Fruit fly (Drosophila melanogaster) whole organism, prepupa: Measurements from ENCODE around the gene cass.

ENCODE experiments used
- Blimp-1 ChIP-seq: fragments of 200-800 bp; sonication (Bioruptor generic); optimal IDR thresholded peaks from 3 replicates; lab custom pipeline; 2017; ENCODE audit warnings: missing biosample characterization, missing genetic modification characterization, mild to moderate bottlenecking, moderate library complexity, missing genetic modification reagents
- CG10631 ChIP-seq: fragments of 200-800 bp; sonication (Bioruptor generic); optimal IDR thresholded peaks from 2 replicates; lab custom pipeline; 2016; ENCODE audit warnings: missing biosample characterization, missing genetic modification characterization
- CG11294 ChIP-seq: fragments of 200-800 bp; sonication (Bioruptor generic); IDR thresholded peaks from 2 replicates; pipeline ENCODE4 v1.3.6; 2022; ENCODE audit warnings: missing biosample characterization, missing genetic modification characterization
- CG1621 ChIP-seq: fragments of 200-800 bp; sonication (Bioruptor generic); optimal IDR thresholded peaks from 3 replicates; lab custom pipeline; 2018; ENCODE audit warnings: missing biosample characterization, mild to moderate bottlenecking, missing genetic modification characterization
- CG16779 ChIP-seq: fragments of 200-800 bp; sonication (Bioruptor generic); optimal IDR thresholded peaks from 3 replicates; lab custom pipeline; 2017; ENCODE audit warnings: missing biosample characterization, mild to moderate bottlenecking, missing genetic modification characterization
- CG31627 ChIP-seq: fragments of 200-800 bp; sonication (Bioruptor generic); optimal IDR thresholded peaks from 3 replicates; lab custom pipeline; 2016; ENCODE audit warnings: missing biosample characterization, missing genetic modification characterization
- CG32006 ChIP-seq: fragments of 200-800 bp; sonication (Bioruptor generic); optimal IDR thresholded peaks from 3 replicates; lab custom pipeline; 2017; ENCODE audit warnings: missing biosample characterization, mild to moderate bottlenecking, missing genetic modification characterization
- CG34406 ChIP-seq: fragments of 200-800 bp; sonication (Bioruptor generic); optimal IDR thresholded peaks from 3 replicates; lab custom pipeline; 2016; ENCODE audit warnings: missing biosample characterization, missing genetic modification characterization
- CG6163 ChIP-seq: fragments of 200-800 bp; sonication (Bioruptor generic); IDR thresholded peaks from 3 replicates; pipeline ENCODE4 v1.3.6; 2022; ENCODE audit warnings: missing biosample characterization, missing genetic modification characterization
- CG6276 ChIP-seq: fragments of 200-800 bp; sonication (Bioruptor generic); optimal IDR thresholded peaks from 2 replicates; lab custom pipeline; 2017; ENCODE audit warnings: missing biosample characterization, mild to moderate bottlenecking, missing genetic modification characterization
- CG6854 ChIP-seq: fragments of 200-800 bp; sonication (Bioruptor generic); optimal IDR thresholded peaks from 2 replicates; lab custom pipeline; 2017; ENCODE audit warnings: missing biosample characterization, mild to moderate bottlenecking, missing genetic modification characterization
- CG8119 ChIP-seq: fragments of 200-800 bp; sonication (Bioruptor generic); IDR thresholded peaks from 3 replicates; pipeline ENCODE4 v1.3.6; 2022; ENCODE audit warnings: missing biosample characterization, missing genetic modification characterization
- CG8632 ChIP-seq: fragments of 200-800 bp; sonication (Bioruptor generic); optimal IDR thresholded peaks from 3 replicates; lab custom pipeline; 2016; ENCODE audit warnings: missing biosample characterization, missing genetic modification characterization
- Eip75B ChIP-seq: fragments of 200-800 bp; sonication (Bioruptor generic); optimal IDR thresholded peaks from 3 replicates; lab custom pipeline; 2016; ENCODE audit warnings: missing biosample characterization, missing genetic modification characterization
- Eip78C ChIP-seq: fragments of 200-800 bp; sonication (Bioruptor generic); peaks from one replicate; lab custom pipeline; 2016; ENCODE audit warnings: missing biosample characterization, missing genetic modification characterization
- Eip93F ChIP-seq: fragments of 200-800 bp; sonication (Bioruptor generic); optimal IDR thresholded peaks from 2 replicates; lab custom pipeline; 2016; ENCODE audit warnings: missing biosample characterization, mild to moderate bottlenecking, missing genetic modification characterization
- Ets96B ChIP-seq: fragments of 200-800 bp; optimal IDR thresholded peaks from 2 replicates; lab custom pipeline; 2019; ENCODE audit warnings: missing biosample characterization, mild to moderate bottlenecking, missing genetic modification characterization, moderate library complexity
- Gug ChIP-seq: fragments of 200-800 bp; sonication (Bioruptor generic); IDR thresholded peaks from 2 replicates; pipeline ENCODE4 v1.3.6; 2022; ENCODE audit warnings: missing biosample characterization, missing genetic modification characterization
- Hr38 ChIP-seq: sonication (Bioruptor generic); optimal IDR thresholded peaks from 2 replicates; lab custom pipeline; 2016; ENCODE audit warnings: missing biosample characterization, missing genetic modification characterization
- Hr4 ChIP-seq: fragments of 200-800 bp; sonication (Bioruptor generic); optimal IDR thresholded peaks from 3 replicates; lab custom pipeline; 2016; ENCODE audit warnings: missing biosample characterization, missing genetic modification characterization
- Met ChIP-seq: fragments of 200-800 bp; sonication (Bioruptor generic); optimal IDR thresholded peaks from 3 replicates; lab custom pipeline; 2016; ENCODE audit warnings: missing biosample characterization, missing genetic modification characterization
- Smox ChIP-seq: fragments of 200-800 bp; sonication (Bioruptor generic); optimal IDR thresholded peaks from 3 replicates; lab custom pipeline; 2016; ENCODE audit warnings: missing biosample characterization, missing genetic modification characterization
- Sox102F ChIP-seq: fragments of 200-800 bp; sonication (Bioruptor generic); optimal IDR thresholded peaks from 2 replicates; lab custom pipeline; 2016; ENCODE audit warnings: missing biosample characterization, mild to moderate bottlenecking, missing genetic modification characterization
- Sox14 ChIP-seq: fragments of 200-800 bp; sonication (Bioruptor generic); optimal IDR thresholded peaks from 3 replicates; lab custom pipeline; 2016; ENCODE audit warnings: missing biosample characterization, missing genetic modification characterization
- achi ChIP-seq: fragments of 200-800 bp; sonication (Bioruptor generic); optimal IDR thresholded peaks from 3 replicates; lab custom pipeline; 2016; ENCODE audit warnings: missing biosample characterization, missing genetic modification characterization
- cyc ChIP-seq: fragments of 200-800 bp; sonication (Bioruptor generic); optimal IDR thresholded peaks from 3 replicates; lab custom pipeline; 2016; ENCODE audit warnings: missing biosample characterization, missing genetic modification characterization
- dac ChIP-seq: fragments of 200-800 bp; sonication (Bioruptor generic); optimal IDR thresholded peaks from 2 replicates; lab custom pipeline; 2017; ENCODE audit warnings: missing biosample characterization, mild to moderate bottlenecking, missing genetic modification characterization
- dsx ChIP-seq: fragments of 200-800 bp; optimal IDR thresholded peaks from 3 replicates; lab custom pipeline; 2019; ENCODE audit warnings: missing biosample characterization, mild to moderate bottlenecking, missing genetic modification characterization, moderate library complexity; ENCODE audit not compliant: poor library complexity, severe bottlenecking
- esn ChIP-seq: fragments of 200-800 bp; sonication (Bioruptor generic); optimal IDR thresholded peaks from 2 replicates; lab custom pipeline; 2016; ENCODE audit warnings: missing biosample characterization, mild to moderate bottlenecking, missing genetic modification characterization, moderate library complexity
- fd85E ChIP-seq: fragments of 200-800 bp; sonication (Bioruptor generic); optimal IDR thresholded peaks from 3 replicates; lab custom pipeline; 2016; ENCODE audit warnings: missing biosample characterization, missing genetic modification characterization
- fkh ChIP-seq: fragments of 200-800 bp; sonication (Bioruptor generic); optimal IDR thresholded peaks from 3 replicates; lab custom pipeline; 2017; ENCODE audit warnings: missing biosample characterization, mild to moderate bottlenecking, missing genetic modification characterization, moderate library complexity
- pdm3 ChIP-seq: fragments of 200-800 bp; sonication (Bioruptor generic); optimal IDR thresholded peaks from 3 replicates; lab custom pipeline; 2016; ENCODE audit warnings: missing biosample characterization, missing genetic modification characterization
- salr ChIP-seq, 2 experiments: fragments of 200-800 bp; sonication (Bioruptor generic); optimal IDR thresholded peaks; 3 replicates each; lab custom pipeline; 2016 to 2018; ENCODE audit warnings: missing biosample characterization in 2 of 2, missing genetic modification characterization in 2 of 2, mild to moderate bottlenecking in 1 of 2
- svp ChIP-seq: fragments of 200-800 bp; sonication (Bioruptor generic); peaks from one replicate; lab custom pipeline; 2016; ENCODE audit warnings: missing biosample characterization, missing genetic modification characterization
- vri ChIP-seq: fragments of 200-800 bp; sonication (Bioruptor generic); optimal IDR thresholded peaks from 3 replicates; lab custom pipeline; 2016; ENCODE audit warnings: missing biosample characterization, mild to moderate bottlenecking, missing genetic modification characterization

cass gene

DNA sequence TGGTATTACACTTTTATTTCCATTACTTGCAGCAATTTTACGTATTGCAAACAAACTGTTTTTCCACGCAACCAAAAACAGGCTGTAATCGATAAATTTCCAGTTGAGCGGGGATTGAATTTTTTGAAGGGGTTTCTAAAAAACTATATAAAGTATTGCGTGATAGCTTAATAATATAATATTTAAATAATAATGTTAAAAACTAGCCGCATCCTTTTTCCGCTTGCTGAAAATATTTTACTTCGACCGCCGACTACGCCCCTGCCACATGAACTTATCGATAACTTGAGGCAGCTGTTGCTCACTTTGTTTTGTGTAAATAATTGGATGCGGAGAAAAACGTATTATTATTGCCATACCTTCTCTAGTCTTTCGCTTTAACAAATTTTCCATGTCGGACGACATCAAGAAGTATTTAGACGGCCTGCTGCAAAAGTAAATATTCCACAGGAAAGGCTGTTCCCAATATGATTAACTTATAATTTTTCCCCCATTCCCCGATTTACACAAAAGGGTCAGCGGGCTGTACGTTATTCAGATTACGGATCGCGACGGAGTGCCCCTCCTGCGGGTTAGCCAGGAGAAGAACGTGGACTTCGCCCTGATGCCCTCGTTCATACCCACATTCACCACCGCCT, 3.4 kb upstream of the cass start, which contains the start of the genes fws and Lamtor3 (continued):
- TF ChIP-seq achi (peak; percentile 99), CG6854 (GFP tag; lab: Kevin White, UChicago) (peak; percentile 96), salr (GFP tag; optimal IDR thresholded peaks at IDR 0.05; lab: Kevin White, UChicago) (peak; percentile 94 to 98), CG34406 (GFP tag; lab: Kevin White, UChicago) (peak; percentile 99), dac (GFP tag; lab: Kevin White, UChicago) (peak; percentile 99), CG11294 (GFP tag; lab: Robert Waterston, UW) (peak; percentile 99), CG10631 (GFP tag; lab: Kevin White, UChicago) (peak; percentile 100), Eip75B (GFP tag; lab: Kevin White, UChicago) (peak; percentile 94), Smox (GFP tag; lab: Kevin White, UChicago) (peak; percentile 96), Sox102F (GFP tag; lab: Kevin White, UChicago) (peak; percentile 98), CG8632 (GFP tag; lab: Kevin White, UChicago) (peak; percentile 99), CG31627 (peak; percentile 97), Eip93F (peak; percentile 89), CG6163 (peak; percentile 100), Met (GFP tag; lab: Kevin White, UChicago) (peak; percentile 98), dsx (GFP tag; lab: Kevin White, UChicago) (peak; percentile 97), CG16779 (tag; lab: Kevin White, UChicago) (peak; percentile 95), fkh (GFP tag; lab: Kevin White, UChicago) (peak; percentile 95), Gug (GFP tag; lab: Robert Waterston, UW) (peak; percentile 99)

DNA sequence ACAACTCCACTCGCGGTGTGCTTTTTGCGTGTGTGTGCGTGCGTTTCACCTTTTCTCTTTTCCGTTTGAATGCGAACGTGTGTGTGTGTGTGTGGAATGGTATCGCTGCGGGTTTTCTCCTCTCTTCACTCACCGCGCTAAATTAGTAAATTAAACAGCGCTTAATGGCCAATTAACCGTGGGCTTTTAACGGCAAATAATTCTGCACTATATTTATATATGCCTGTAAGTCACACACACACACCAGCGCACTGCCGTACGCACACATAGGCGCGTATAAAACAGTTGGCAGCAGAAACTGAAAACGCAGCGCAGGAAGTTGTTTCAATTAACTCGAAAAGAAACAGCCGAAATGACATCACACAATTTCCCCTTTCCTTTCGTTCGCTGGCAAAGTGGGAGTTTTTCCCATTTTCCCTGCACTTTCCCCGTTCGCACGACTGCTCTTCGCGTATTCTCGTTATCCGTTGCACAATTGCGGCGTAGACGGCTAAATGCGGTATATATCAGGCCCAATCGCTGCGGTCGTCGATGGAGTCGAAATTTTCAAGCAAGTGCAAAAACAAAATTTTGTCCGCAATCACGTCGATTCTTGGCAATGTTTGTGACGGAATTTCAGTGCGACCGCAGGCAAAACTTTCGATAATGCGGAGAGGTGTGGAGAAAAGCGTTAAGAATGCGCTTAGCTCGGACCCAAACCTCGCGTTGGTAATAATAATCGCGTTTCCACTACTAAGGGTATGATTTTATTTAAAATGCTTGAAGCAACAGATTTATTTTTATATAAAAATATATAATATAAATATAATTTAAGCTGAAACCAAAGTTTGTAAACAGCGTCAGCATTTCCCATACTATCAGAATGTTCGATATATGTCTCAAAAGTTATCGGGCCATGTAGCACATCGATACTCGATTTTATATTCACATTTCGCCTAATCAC, 4.8 kb downstream of the cass start, which contains the start of gene BicD:
TSS of gene BicD (minus strand) at position 634 of the 943 bp plus-strand sequence.
- no peak for TF ChIP-seq CG16779 (tag; lab: Kevin White, UChicago)
- peak; percentile 15 for TF ChIP-seq Eip93F
- TF ChIP-seq fd85E: no peak
- TF ChIP-seq Eip78C: peak; percentile 69
- no peak for TF ChIP-seq Hr4 (GFP tag; lab: Kevin White, UChicago)
- TF ChIP-seq Sox102F (GFP tag; lab: Kevin White, UChicago): no peak
- TF ChIP-seq CG31627: no peak
- TF ChIP-seq Sox14: no peak
- no peak for TF ChIP-seq Met (GFP tag; lab: Kevin White, UChicago)
- no peak for TF ChIP-seq CG8632 (GFP tag; lab: Kevin White, UChicago)
- peak; percentile 50 for TF ChIP-seq CG6854 (GFP tag; lab: Kevin White, UChicago)
- TF ChIP-seq CG6276 (GFP tag; lab: Kevin White, UChicago): no peak
- TF ChIP-seq esn (GFP tag; lab: Kevin White, UChicago): peak; percentile 9
- peak; percentile 56 for TF ChIP-seq svp
- peak; percentile 4 for TF ChIP-seq Blimp-1 (GFP tag; lab: Kevin White, UChicago)
- peak; percentile 13 for TF ChIP-seq CG1621 (tag; lab: Kevin White, UChicago)
- TF ChIP-seq fkh (GFP tag; lab: Kevin White, UChicago): peak; percentile 31
- no peak for TF ChIP-seq cyc (GFP tag; lab: Kevin White, UChicago)
- TF ChIP-seq pdm3 (GFP tag; lab: Kevin White, UChicago): no peak
- TF ChIP-seq CG32006 (GFP tag; lab: Kevin White, UChicago): no peak
- TF ChIP-seq Ets96B (tag; lab: Kevin White, UChicago): peak; percentile 12
- TF ChIP-seq Hr38 (GFP tag; lab: Kevin White, UChicago): no peak
- peak; percentile 12 for TF ChIP-seq dsx (GFP tag; lab: Kevin White, UChicago)
- TF ChIP-seq vri (GFP tag; lab: Kevin White, UChicago): peak; percentile 44
- peak; percentile 50; the same call in 2 of the 3 replicates for TF ChIP-seq CG8119 (GFP tag; lab: Robert Waterston, UW)
